Worm (Caenorhabditis elegans) whole organism, midembryonic: ENCODE results near the gene C04A11.5.
A peak's percentile ranks its signal among the peaks of the same experiment; 100 is the strongest.

ENCODE experiments used
- T22C8.4 ChIP-seq: fragments of 200-800 bp; sonication (Bioruptor generic); IDR thresholded peaks from 2 replicates; pipeline ENCODE4 v1.3.6; 2022; ENCODE audit warnings: missing genetic modification characterization, missing compliant biosample characterization
- cog-1 ChIP-seq: sonication (generic microtip); optimal IDR thresholded peaks from 2 replicates; lab custom pipeline; 2016; ENCODE audit warnings: missing genetic modification characterization, missing compliant biosample characterization
- flt-1 ChIP-seq: fragments of 200-800 bp; sonication (Bioruptor generic); IDR thresholded peaks from 2 replicates; pipeline ENCODE4 v1.3.6; 2022; ENCODE audit warnings: missing genetic modification characterization, missing compliant biosample characterization
- klf-2 ChIP-seq: fragments of 200-800 bp; sonication (Bioruptor generic); conservative IDR thresholded peaks from 2 replicates; pipeline ENCODE4 v1.3.6; 2022; ENCODE audit warnings: missing genetic modification reagents, missing genetic modification characterization, missing compliant biosample characterization
- med-1 ChIP-seq: sonication (generic microtip); optimal IDR thresholded peaks from 2 replicates; lab custom pipeline; 2017; ENCODE audit warnings: missing genetic modification characterization, mild to moderate bottlenecking, missing compliant biosample characterization, antibody characterized with exemption, missing genetic modification reagents; ENCODE audit not compliant: insufficient read depth
- ref-1 ChIP-seq: fragments of 200-800 bp; sonication (Bioruptor generic); conservative IDR thresholded peaks from 2 replicates; pipeline ENCODE4 v1.3.6; 2022; ENCODE audit warnings: missing genetic modification reagents, missing genetic modification characterization, missing compliant biosample characterization
- tab-1 ChIP-seq: fragments of 200-800 bp; sonication (Bioruptor generic); IDR thresholded peaks from 2 replicates; pipeline ENCODE4 v1.3.6; 2022; ENCODE audit warnings: missing genetic modification characterization, missing compliant biosample characterization
- ztf-23 ChIP-seq: fragments of 200-800 bp; sonication (Bioruptor generic); IDR thresholded peaks from 2 replicates; pipeline ENCODE4 v1.3.6; 2022; ENCODE audit warnings: missing genetic modification reagents, missing genetic modification characterization, missing compliant biosample characterization
- ztf-29 ChIP-seq: fragments of 200-800 bp; sonication (Bioruptor generic); IDR thresholded peaks from 2 replicates; pipeline ENCODE4 v1.3.6; 2022; ENCODE audit warnings: missing genetic modification reagents, missing genetic modification characterization, missing compliant biosample characterization

C04A11.5 gene

ce11 chrX:13712992-13713391 lies 48.6 kb downstream of the C04A11.5 start:
- TF ChIP-seq ztf-29 (GFP tag; lab: Robert Waterston, UW) (no peak), med-1 (GFP tag; lab: Kevin White, UChicago) (no peak), ref-1 (GFP tag; lab: Robert Waterston, UW) (no peak), ztf-23 (GFP tag; lab: Robert Waterston, UW) (no peak), tab-1 (GFP tag; lab: Robert Waterston, UW) (no peak), T22C8.4 (GFP tag; lab: Robert Waterston, UW) (no peak), cog-1 (no peak), flt-1 (GFP tag; lab: Robert Waterston, UW) (no peak), klf-2 (GFP tag; lab: Robert Waterston, UW) (no peak)

- TF ChIP-seq flt-1 (GFP tag; lab: Robert Waterston, UW) (no peak), ref-1 (GFP tag; lab: Robert Waterston, UW) (no peak), med-1 (GFP tag; lab: Kevin White, UChicago) (no peak), klf-2 (GFP tag; lab: Robert Waterston, UW) (no peak), T22C8.4 (GFP tag; lab: Robert Waterston, UW) (no peak), cog-1 (no peak), ztf-29 (GFP tag; lab: Robert Waterston, UW) (no peak), ztf-23 (GFP tag; lab: Robert Waterston, UW) (no peak), tab-1 (GFP tag; lab: Robert Waterston, UW) (no peak)
These were observed 49.5 kb downstream of the C04A11.5 start, which contains the start of gene K11E4.1 for ce11 chrX:13713857-13714256. Gene K11E4.1 (plus strand): TSS chrX:13714157.

ce11 chrX:13714710-13715109 lies 50.3 kb downstream of the C04A11.5 start:
- TF ChIP-seq cog-1 = no peak
- no peak for TF ChIP-seq med-1 (GFP tag; lab: Kevin White, UChicago)
- 0 out of 2 replicates have a peak, but pooled peaks have one; percentile 44 for TF ChIP-seq flt-1 (GFP tag; lab: Robert Waterston, UW)
- no peak for TF ChIP-seq T22C8.4 (GFP tag; lab: Robert Waterston, UW)
- TF ChIP-seq ztf-23 (GFP tag; lab: Robert Waterston, UW) = no peak
- TF ChIP-seq ztf-29 (GFP tag; lab: Robert Waterston, UW) = no peak
- TF ChIP-seq klf-2 (GFP tag; lab: Robert Waterston, UW) = no peak
- TF ChIP-seq tab-1 (GFP tag; lab: Robert Waterston, UW) = 0 out of 2 replicates have a peak, but pooled peaks have one; percentile 50
- no peak for TF ChIP-seq ref-1 (GFP tag; lab: Robert Waterston, UW)
